Worm (Caenorhabditis elegans) whole organism, L3 larva: Measurements from ENCODE around the gene djr-1.2.

Source experiments
- R02D3.7 ChIP-seq: fragments of 150-350 bp; optimal IDR thresholded peaks from 2 replicates; lab custom pipeline; 2014; ENCODE audit warnings: missing biosample characterization, missing genetic modification characterization
- ZK546.5 ChIP-seq: sonication (generic microtip); optimal IDR thresholded peaks from 2 replicates; lab custom pipeline; 2017; ENCODE audit warnings: missing biosample characterization, missing genetic modification characterization
- ceh-28 ChIP-seq: fragments of 150-350 bp; optimal IDR thresholded peaks from 2 replicates; lab custom pipeline; 2014; ENCODE audit warnings: missing biosample characterization, missing genetic modification reagents, missing genetic modification characterization
- ceh-82 ChIP-seq: fragments of 150-350 bp; optimal IDR thresholded peaks from 2 replicates; lab custom pipeline; 2014; ENCODE audit warnings: missing biosample characterization, missing genetic modification characterization
- ceh-9 ChIP-seq: sonication (generic microtip); optimal IDR thresholded peaks from 2 replicates; lab custom pipeline; 2018; ENCODE audit warnings: missing biosample characterization, missing genetic modification characterization
- daf-12 ChIP-seq: fragments of 150-350 bp; optimal IDR thresholded peaks from 2 replicates; lab custom pipeline; 2014; ENCODE audit warnings: missing biosample characterization, missing genetic modification reagents, missing genetic modification characterization
- egl-27 ChIP-seq: sonication (generic microtip); optimal IDR thresholded peaks from 4 replicates; lab custom pipeline; 2017; ENCODE audit warnings: missing biosample characterization, missing genetic modification reagents, missing genetic modification characterization
- egl-5 ChIP-seq: fragments of 150-350 bp; optimal IDR thresholded peaks from 2 replicates; lab custom pipeline; 2017; ENCODE audit warnings: missing biosample characterization, missing genetic modification reagents, missing genetic modification characterization, inconsistent platforms
- eor-1 ChIP-seq, 2 experiments: fragments of 150-350 bp; optimal IDR thresholded peaks; 2 replicates each; lab custom pipeline; 2014 to 2018; ENCODE audit warnings: missing biosample characterization in 2 of 2, missing genetic modification characterization in 2 of 2
- fkh-10 ChIP-seq: sonication (generic microtip); optimal IDR thresholded peaks from 2 replicates; lab custom pipeline; 2017; ENCODE audit warnings: missing biosample characterization, missing genetic modification reagents, missing genetic modification characterization
- fkh-2 ChIP-seq: fragments of 150-350 bp; optimal IDR thresholded peaks from 2 replicates; lab custom pipeline; 2014; ENCODE audit warnings: missing biosample characterization, missing genetic modification reagents, missing genetic modification characterization
- fos-1 ChIP-seq: fragments of 150-350 bp; optimal IDR thresholded peaks from 2 replicates; lab custom pipeline; 2014; ENCODE audit warnings: missing biosample characterization, missing genetic modification characterization
- hmg-11 ChIP-seq: sonication (generic microtip); optimal IDR thresholded peaks from 2 replicates; lab custom pipeline; 2016; ENCODE audit warnings: missing genetic modification characterization, missing compliant biosample characterization
- lin-15B ChIP-seq: fragments of 150-350 bp; optimal IDR thresholded peaks from 2 replicates; lab custom pipeline; 2014; ENCODE audit warnings: missing biosample characterization, missing genetic modification characterization
- lin-39 ChIP-seq: fragments of 150-350 bp; optimal IDR thresholded peaks from 2 replicates; lab custom pipeline; 2018; ENCODE audit warnings: missing biosample characterization, missing genetic modification reagents, missing genetic modification characterization
- lsy-12 ChIP-seq: sonication (generic microtip); optimal IDR thresholded peaks from 2 replicates; lab custom pipeline; 2016; ENCODE audit warnings: mild to moderate bottlenecking, missing genetic modification characterization, missing compliant biosample characterization
- mml-1 ChIP-seq: fragments of 150-350 bp; sonication (generic microtip); optimal IDR thresholded peaks from 3 replicates; lab custom pipeline; 2014; ENCODE audit warnings: missing biosample characterization, missing genetic modification characterization
- nhr-12 ChIP-seq: fragments of 150-350 bp; optimal IDR thresholded peaks from 2 replicates; lab custom pipeline; 2014; ENCODE audit warnings: missing biosample characterization, missing genetic modification characterization
- nhr-23 ChIP-seq: fragments of 150-350 bp; optimal IDR thresholded peaks from 2 replicates; lab custom pipeline; 2014; ENCODE audit warnings: missing biosample characterization, missing genetic modification reagents, missing genetic modification characterization
- nhr-237 ChIP-seq: fragments of 150-350 bp; optimal IDR thresholded peaks from 2 replicates; lab custom pipeline; 2014; ENCODE audit warnings: missing biosample characterization, missing genetic modification characterization
- nhr-28 ChIP-seq: fragments of 150-350 bp; optimal IDR thresholded peaks from 2 replicates; lab custom pipeline; 2014; ENCODE audit warnings: missing biosample characterization, missing genetic modification characterization
- nhr-43 ChIP-seq: sonication (generic microtip); optimal IDR thresholded peaks from 2 replicates; lab custom pipeline; 2016; ENCODE audit warnings: mild to moderate bottlenecking, missing genetic modification characterization, missing compliant biosample characterization; ENCODE audit not compliant: poor library complexity, severe bottlenecking
- nhr-67 ChIP-seq: fragments of 150-350 bp; optimal IDR thresholded peaks from 2 replicates; lab custom pipeline; 2014; ENCODE audit warnings: missing biosample characterization, missing genetic modification characterization
- pqm-1 ChIP-seq: fragments of 150-350 bp; optimal IDR thresholded peaks from 2 replicates; lab custom pipeline; 2017; ENCODE audit warnings: missing biosample characterization, missing genetic modification characterization, inconsistent platforms
- skn-1 ChIP-seq: fragments of 150-350 bp; optimal IDR thresholded peaks from 2 replicates; lab custom pipeline; 2014; ENCODE audit warnings: missing biosample characterization, missing genetic modification characterization
- unc-39 ChIP-seq: sonication (generic microtip); optimal IDR thresholded peaks from 4 replicates; lab custom pipeline; 2017; ENCODE audit warnings: missing biosample characterization, missing genetic modification characterization
- unc-62 ChIP-seq: fragments of 150-350 bp; sonication (generic microtip); optimal IDR thresholded peaks from 4 replicates; lab custom pipeline; 2014; ENCODE audit warnings: missing biosample characterization, missing genetic modification reagents, missing genetic modification characterization

djr-1.2 gene

ce11 chrV:4010170-4010569 is 44.8 kb downstream of the djr-1.2 start, which contains the start of gene srh-4:
Gene srh-4 (plus strand): TSS chrV:4010470.
- TF ChIP-seq fos-1 (tag; lab: Kevin White, UChicago) (no peak), nhr-28 (tag; lab: Kevin White, UChicago) (no peak), lin-39 (no peak), nhr-12 (no peak), unc-62 (GFP tag; lab: Kevin White, UChicago) (no peak), egl-5 (tag; lab: Kevin White, UChicago) (no peak), ceh-9 (tag; lab: Kevin White, UChicago) (no peak), ZK546.5 (tag; lab: Kevin White, UChicago) (no peak), unc-39 (no peak), skn-1 (tag; lab: Kevin White, UChicago) (no peak), egl-27 (tag; lab: Kevin White, UChicago) (no peak), nhr-67 (tag; lab: Kevin White, UChicago) (no peak), lsy-12 (tag; lab: Kevin White, UChicago) (no peak), fkh-2 (tag; lab: Kevin White, UChicago) (no peak), lin-15B (tag; lab: Kevin White, UChicago) (no peak), nhr-23 (tag; lab: Kevin White, UChicago) (no peak)

ce11 chrV:4007927-4008326 is 47.0 kb downstream of the djr-1.2 start, which contains the start of gene srh-7:
Gene srh-7 (plus strand): TSS chrV:4008227.
- TF ChIP-seq hmg-11: no peak
- TF ChIP-seq fkh-10 (GFP tag; lab: Kevin White, UChicago): no peak
- no peak for TF ChIP-seq ceh-82 (tag; lab: Kevin White, UChicago)

- TF ChIP-seq nhr-43 (tag; lab: Kevin White, UChicago): no peak
- no peak for TF ChIP-seq daf-12 (tag; lab: Kevin White, UChicago)
- TF ChIP-seq R02D3.7 (tag; lab: Kevin White, UChicago): no peak
- no peak for TF ChIP-seq eor-1 (tag; optimal IDR thresholded peaks at IDR 0.05; lab: Kevin White, UChicago)
- no peak for TF ChIP-seq nhr-23 (tag; lab: Kevin White, UChicago)
- TF ChIP-seq unc-62 (GFP tag; lab: Kevin White, UChicago): no peak
- TF ChIP-seq egl-5 (tag; lab: Kevin White, UChicago): no peak
- TF ChIP-seq nhr-237 (tag; lab: Kevin White, UChicago): no peak
- TF ChIP-seq pqm-1 (tag; lab: Kevin White, UChicago): no peak
- no peak for TF ChIP-seq mml-1 (tag; lab: Kevin White, UChicago)
- TF ChIP-seq ceh-28 (tag; lab: Kevin White, UChicago): no peak
- TF ChIP-seq, all 47 proteins: peak for 0
Observed at ce11 chrV:4005219-4005618, 49.7 kb downstream of the djr-1.2 start, which contains the start of gene srh-8. Gene srh-8 (plus strand): TSS chrV:4005519.

ce11 chrV:4004577-4004976 is 50.3 kb downstream of the djr-1.2 start:
- TF ChIP-seq pqm-1 (tag; lab: Kevin White, UChicago): no peak
